ENCODE assay signal across 7 worm cellular contexts in genomic region chrIV:17276705-17277458, ce11.
TF ChIP-seq lines count a peak whose summit lies in the region.

clec-196 (plus strand) TSS chrIV:17276956.

TF ChIP-seq in whole organism, L1 larva, 84 proteins besides CTCF, POLR2A, EP300 and RAD21 (continues in another document):
- TF ChIP-seq lin-15B (tag; optimal IDR thresholded peaks at IDR 0.05; lab: Kevin White, UChicago) (peak; percentile 3), lsy-2 (tag; optimal IDR thresholded peaks at IDR 0.05; lab: Kevin White, UChicago) (peak in 1 of 2 experiments; percentile 9), lin-35 (GFP tag; optimal IDR thresholded peaks at IDR 0.05; lab: Kevin White, UChicago) (peak; percentile 5 to 77), mab-9 (GFP tag; IDR thresholded peaks at IDR 0.05; lab: Robert Waterston, UW) (no peak), F16B12.6 (tag; optimal IDR thresholded peaks at IDR 0.05; lab: Kevin White, UChicago) (peak; percentile 72), mef-2 (tag; optimal IDR thresholded peaks at IDR 0.05; lab: Kevin White, UChicago) (peak; percentile 17), ceh-88 (GFP tag; IDR thresholded peaks at IDR 0.05; lab: Robert Waterston, UW) (0 out of 2 replicates have a peak, but pooled peaks have one; percentile 14), efl-1 (optimal IDR thresholded peaks at IDR 0.05; lab: Kevin White, UChicago) (peak in 1 of 2 experiments; percentile 67), efl-1 (GFP tag; optimal IDR thresholded peaks at IDR 0.05 in 1 of 2; lab: Kevin White, UChicago) (peak; percentile 76 to 96), aha-1 (tag; optimal IDR thresholded peaks at IDR 0.05; lab: Kevin White, UChicago) (no peak), dpl-1 (GFP tag; optimal IDR thresholded peaks at IDR 0.05; lab: Kevin White, UChicago) (peak; percentile 44 to 71 (median 46)), swsn-7 (tag; optimal IDR thresholded peaks at IDR 0.05; lab: Kevin White, UChicago) (peak; percentile 14)

TF ChIP-seq in whole organism, L2 larva, 48 proteins besides CTCF, POLR2A, EP300 and RAD21:
- TF ChIP-seq snpc-4 (tag; optimal IDR thresholded peaks at IDR 0.05; lab: Kevin White, UChicago), result no peak
- no peak for TF ChIP-seq nhr-12 (tag; optimal IDR thresholded peaks at IDR 0.05; lab: Kevin White, UChicago)
- TF ChIP-seq C34F6.9 (tag; optimal IDR thresholded peaks at IDR 0.05; lab: Kevin White, UChicago), result peak; percentile 22
- TF ChIP-seq nhr-11 (tag; optimal IDR thresholded peaks at IDR 0.05; lab: Kevin White, UChicago), result no peak
- TF ChIP-seq lsy-2 (tag; optimal IDR thresholded peaks at IDR 0.05; lab: Kevin White, UChicago), result peak in 1 of 2 experiments; percentile 42
- TF ChIP-seq elt-3 (tag; optimal IDR thresholded peaks at IDR 0.05; lab: Kevin White, UChicago), result no peak
- TF ChIP-seq dmd-4 (tag; optimal IDR thresholded peaks at IDR 0.05; lab: Kevin White, UChicago), result no peak

TF ChIP-seq in whole organism, L3 larva, 47 proteins besides CTCF, POLR2A, EP300 and RAD21:
- TF ChIP-seq nfya-1 (tag; optimal IDR thresholded peaks at IDR 0.05; lab: Kevin White, UChicago; ENCODE audit: insufficient read depth) (peak; percentile 52), hmg-11 (tag; optimal IDR thresholded peaks at IDR 0.05; lab: Kevin White, UChicago) (peak; percentile 19), ama-1 (optimal IDR thresholded peaks at IDR 0.05; lab: Kevin White, UChicago) (peak; percentile 14), elt-1 (tag; optimal IDR thresholded peaks at IDR 0.05; lab: Kevin White, UChicago) (no peak), nhr-11 (tag; optimal IDR thresholded peaks at IDR 0.05; lab: Kevin White, UChicago) (no peak)

TF ChIP-seq in whole organism, L4 larva, 104 proteins besides CTCF, POLR2A, EP300 and RAD21 (continues in another document):
- TF ChIP-seq ZK337.2 (GFP tag; IDR thresholded peaks at IDR 0.05; lab: Robert Waterston, UW) (no peak), lin-13 (GFP tag; optimal IDR thresholded peaks at IDR 0.05; lab: Kevin White, UChicago) (no peak), cey-2 (tag; optimal IDR thresholded peaks at IDR 0.05; lab: Kevin White, UChicago; ENCODE audit: borderline replicate concordance, insufficient read depth) (no peak), spr-1 (tag; optimal IDR thresholded peaks at IDR 0.05; lab: Kevin White, UChicago) (no peak), F37D6.2 (tag; optimal IDR thresholded peaks at IDR 0.05; lab: Kevin White, UChicago) (no peak), hmg-1.1 (GFP tag; IDR thresholded peaks at IDR 0.05; lab: Robert Waterston, UW) (0 out of 2 replicates have a peak, but pooled peaks have one; percentile 22), nhr-25 (tag; optimal IDR thresholded peaks at IDR 0.05; lab: Kevin White, UChicago; ENCODE audit: borderline replicate concordance, insufficient read depth) (no peak), zfp-3 (GFP tag; conservative IDR thresholded peaks at IDR 0.05; lab: Robert Waterston, UW) (no peak), egl-27 (tag; optimal IDR thresholded peaks at IDR 0.05; lab: Kevin White, UChicago) (no peak), nhr-77 (tag; optimal IDR thresholded peaks at IDR 0.05; lab: Kevin White, UChicago) (no peak), F10B5.3 (tag; optimal IDR thresholded peaks at IDR 0.05; lab: Kevin White, UChicago) (no peak), lim-7 (GFP tag; IDR thresholded peaks at IDR 0.05; lab: Robert Waterston, UW) (no peak), F44E2.7 (GFP tag; IDR thresholded peaks at IDR 0.05; lab: Robert Waterston, UW) (no peak), lin-38 (GFP tag; IDR thresholded peaks at IDR 0.05; lab: Robert Waterston, UW) (peak; percentile 18), dve-1 (tag; optimal IDR thresholded peaks at IDR 0.05; lab: Kevin White, UChicago; ENCODE audit: insufficient read depth) (peak; percentile 4), ceh-44 (GFP tag; IDR thresholded peaks at IDR 0.05; lab: Robert Waterston, UW) (no peak), nhr-42 (GFP tag; IDR thresholded peaks at IDR 0.05; lab: Robert Waterston, UW) (no peak)

TF ChIP-seq in whole organism, late embryonic, 69 proteins besides CTCF, POLR2A, EP300 and RAD21:
- TF ChIP-seq ceh-14 (tag; optimal IDR thresholded peaks at IDR 0.05; lab: Kevin White, UChicago) (no peak), unc-55 (GFP tag; optimal IDR thresholded peaks at IDR 0.05; lab: Kevin White, UChicago) (peak; percentile 74)

TF ChIP-seq in whole organism, mixed stage, embryonic, 35 proteins besides CTCF, POLR2A, EP300 and RAD21:
- no peak for TF ChIP-seq ham-2 (GFP tag; optimal IDR thresholded peaks at IDR 0.05; lab: Kevin White, UChicago)
- TF ChIP-seq pha-4 (tag; optimal IDR thresholded peaks at IDR 0.05; lab: Kevin White, UChicago), result no peak
- TF ChIP-seq ces-1 (GFP tag; optimal IDR thresholded peaks at IDR 0.05; lab: Kevin White, UChicago), result no peak
- TF ChIP-seq hlh-1 (tag; optimal IDR thresholded peaks at IDR 0.05; lab: Kevin White, UChicago), result no peak
- TF ChIP-seq mls-2 (tag; optimal IDR thresholded peaks at IDR 0.05; lab: Kevin White, UChicago), result no peak
- no peak for TF ChIP-seq M03D4.4 (tag; optimal IDR thresholded peaks at IDR 0.05; lab: Kevin White, UChicago)
- TF ChIP-seq snpc-4 (tag; optimal IDR thresholded peaks at IDR 0.05; lab: Kevin White, UChicago), result no peak
- TF ChIP-seq sem-2 (GFP tag; optimal IDR thresholded peaks at IDR 0.05; lab: Kevin White, UChicago), result no peak
- no peak for TF ChIP-seq nhr-237 (tag; optimal IDR thresholded peaks at IDR 0.05; lab: Kevin White, UChicago)
- TF ChIP-seq lin-13 (tag; optimal IDR thresholded peaks at IDR 0.05; lab: Kevin White, UChicago), result no peak
- no peak for TF ChIP-seq mep-1 (tag; optimal IDR thresholded peaks at IDR 0.05; lab: Kevin White, UChicago)
- TF ChIP-seq ceh-43 (GFP tag; optimal IDR thresholded peaks at IDR 0.05; lab: Kevin White, UChicago), result no peak
- TF ChIP-seq ceh-39 (tag; optimal IDR thresholded peaks at IDR 0.05; lab: Kevin White, UChicago), result peak; percentile 3
- no peak for TF ChIP-seq flh-1 (GFP tag; optimal IDR thresholded peaks at IDR 0.05; lab: Kevin White, UChicago)
- TF ChIP-seq mab-5 (tag; optimal IDR thresholded peaks at IDR 0.05; lab: Kevin White, UChicago), result no peak
- peak; percentile 51 for TF ChIP-seq nhr-2 (tag; optimal IDR thresholded peaks at IDR 0.05; lab: Kevin White, UChicago)
- TF ChIP-seq unc-120 (tag; optimal IDR thresholded peaks at IDR 0.05; lab: Kevin White, UChicago; ENCODE audit: poor library complexity, severe bottlenecking), result no peak
- TF ChIP-seq cnd-1 (tag; optimal IDR thresholded peaks at IDR 0.05; lab: Kevin White, UChicago), result no peak
- TF ChIP-seq tbx-8 (GFP tag; optimal IDR thresholded peaks at IDR 0.05; lab: Kevin White, UChicago), result no peak
- TF ChIP-seq ceh-83 (GFP tag; optimal IDR thresholded peaks at IDR 0.05; lab: Kevin White, UChicago), result no peak
- TF ChIP-seq unc-62 (GFP tag; optimal IDR thresholded peaks at IDR 0.05; lab: Kevin White, UChicago), result peak; percentile 81
- TF ChIP-seq drap-1 (GFP tag; optimal IDR thresholded peaks at IDR 0.05; lab: Kevin White, UChicago), result no peak
- TF ChIP-seq elt-3 (tag; optimal IDR thresholded peaks at IDR 0.05; lab: Kevin White, UChicago), result no peak
- peak; percentile 92 for TF ChIP-seq elt-1 (tag; optimal IDR thresholded peaks at IDR 0.05; lab: Kevin White, UChicago; ENCODE audit: borderline replicate concordance, insufficient read depth)
- no peak for TF ChIP-seq nhr-28 (tag; optimal IDR thresholded peaks at IDR 0.05; lab: Kevin White, UChicago)
- no peak for TF ChIP-seq sptf-1 (tag; optimal IDR thresholded peaks at IDR 0.05; lab: Kevin White, UChicago)
- TF ChIP-seq nhr-76 (tag; optimal IDR thresholded peaks at IDR 0.05; lab: Kevin White, UChicago), result no peak
TF ChIP-seq in whole organism, mixed stage, embryonic: peak in this region for 4.

TF ChIP-seq in whole organism, young adult, 124 proteins besides CTCF, POLR2A, EP300 and RAD21:
- TF ChIP-seq madf-6 (GFP tag; IDR thresholded peaks at IDR 0.05; lab: Robert Waterston, UW) (0 out of 2 replicates have a peak, but pooled peaks have one; percentile 11), madf-3 (GFP tag; IDR thresholded peaks at IDR 0.05; lab: Robert Waterston, UW) (0 out of 2 replicates have a peak, but pooled peaks have one; percentile 22), bed-2 (GFP tag; IDR thresholded peaks at IDR 0.05; lab: Robert Waterston, UW) (no peak), ztf-3 (GFP tag; optimal IDR thresholded peaks at IDR 0.05; lab: Kevin White, UChicago) (no peak), rcor-1 (GFP tag; IDR thresholded peaks at IDR 0.05; lab: Robert Waterston, UW) (no peak), tbp1 (GFP tag; optimal IDR thresholded peaks at IDR 0.05; lab: Kevin White, UChicago) (no peak), sea-2 (GFP tag; IDR thresholded peaks at IDR 0.05; lab: Robert Waterston, UW) (no peak), cebp-1 (GFP tag; IDR thresholded peaks at IDR 0.05; lab: Robert Waterston, UW) (no peak), cebp-1 (tag; optimal IDR thresholded peaks at IDR 0.05; lab: Kevin White, UChicago) (peak; percentile 14), ekl-4 (GFP tag; IDR thresholded peaks at IDR 0.05; lab: Robert Waterston, UW) (0 out of 2 replicates have a peak, but pooled peaks have one; percentile 7), repo-1 (tag; optimal IDR thresholded peaks at IDR 0.05; lab: Kevin White, UChicago) (no peak), lin-54 (GFP tag; optimal IDR thresholded peaks at IDR 0.05; lab: Kevin White, UChicago) (peak; percentile 39), mes-4 (tag; optimal IDR thresholded peaks at IDR 0.05; lab: Kevin White, UChicago) (no peak), ztf-25 (GFP tag; IDR thresholded peaks at IDR 0.05; lab: Robert Waterston, UW) (no peak), F37B4.10 (GFP tag; IDR thresholded peaks at IDR 0.05; lab: Robert Waterston, UW) (no peak), nhr-179 (tag; optimal IDR thresholded peaks at IDR 0.05; lab: Kevin White, UChicago) (no peak), hlh-12 (tag; optimal IDR thresholded peaks at IDR 0.05; lab: Kevin White, UChicago) (no peak), snpc-3.4 (tag; optimal IDR thresholded peaks at IDR 0.05; lab: Kevin White, UChicago) (no peak), Y79H2A.3 (GFP tag; conservative IDR thresholded peaks at IDR 0.05; lab: Robert Waterston, UW) (no peak), snpc-4 (GFP tag; optimal IDR thresholded peaks at IDR 0.05; lab: Kevin White, UChicago) (no peak), snpc-4 (tag; optimal IDR thresholded peaks at IDR 0.05; lab: Kevin White, UChicago) (peak in 1 of 4 experiments; percentile 11), D2030.7 (GFP tag; IDR thresholded peaks at IDR 0.05; lab: Robert Waterston, UW) (no peak), pbrm-1 (GFP tag; IDR thresholded peaks at IDR 0.05; lab: Robert Waterston, UW) (no peak)
TF ChIP-seq in whole organism, young adult: peak in this region for 6.
